Fruit fly (Drosophila melanogaster) whole organism, embryonic: ENCODE measurements around the gene CG45490.

ENCODE experiments used
- Atf-2 ChIP-seq: fragments of 200-800 bp; sonication (Bioruptor generic); optimal IDR thresholded peaks from 2 replicates; lab custom pipeline; 2016; ENCODE audit warnings: missing biosample characterization, missing genetic modification characterization
- BtbVII ChIP-seq: fragments of 200-800 bp; sonication (Bioruptor generic); optimal IDR thresholded peaks from 3 replicates; lab custom pipeline; 2017; ENCODE audit warnings: missing biosample characterization, mild to moderate bottlenecking, missing genetic modification characterization
- CG1024 ChIP-seq: fragments of 200-800 bp; sonication (Bioruptor generic); IDR thresholded peaks from 2 replicates; pipeline ENCODE4 v1.3.6; 2022; ENCODE audit warnings: missing biosample characterization, missing genetic modification characterization
- CG12219 ChIP-seq: fragments of 200-800 bp; sonication (Bioruptor generic); optimal IDR thresholded peaks from 3 replicates; lab custom pipeline; 2018; ENCODE audit warnings: missing biosample characterization, mild to moderate bottlenecking, missing genetic modification characterization
- CG14014 ChIP-seq: fragments of 200-800 bp; sonication (Bioruptor generic); IDR thresholded peaks from 2 replicates; pipeline ENCODE4 v1.3.6; 2022; ENCODE audit warnings: missing biosample characterization, missing genetic modification characterization
- CG14965 ChIP-seq: fragments of 200-800 bp; sonication (Bioruptor generic); optimal IDR thresholded peaks from 2 replicates; lab custom pipeline; 2016; ENCODE audit warnings: missing biosample characterization, missing genetic modification characterization, borderline replicate concordance
- CG15479 ChIP-seq: fragments of 200-800 bp; sonication (Bioruptor generic); optimal IDR thresholded peaks from 3 replicates; lab custom pipeline; 2019; ENCODE audit warnings: missing biosample characterization, mild to moderate bottlenecking, missing genetic modification characterization, moderate library complexity
- CG17359 ChIP-seq: fragments of 200-800 bp; sonication (Bioruptor generic); optimal IDR thresholded peaks from 3 replicates; lab custom pipeline; 2018; ENCODE audit warnings: missing biosample characterization, mild to moderate bottlenecking, missing genetic modification characterization, moderate library complexity
- CG17829 ChIP-seq: fragments of 200-800 bp; optimal IDR thresholded peaks from 2 replicates; lab custom pipeline; 2019; ENCODE audit warnings: missing biosample characterization, mild to moderate bottlenecking, missing genetic modification characterization, moderate library complexity
- CG18764 ChIP-seq: fragments of 200-800 bp; sonication (Bioruptor generic); optimal IDR thresholded peaks from 3 replicates; lab custom pipeline; 2016; ENCODE audit warnings: missing biosample characterization, missing genetic modification characterization
- CG2889 ChIP-seq: fragments of 200-800 bp; sonication (Bioruptor generic); IDR thresholded peaks from 3 replicates; pipeline ENCODE4 v1.3.6; 2022; ENCODE audit warnings: missing biosample characterization, missing genetic modification characterization
- CG34224 ChIP-seq: fragments of 200-800 bp; sonication (Bioruptor generic); IDR thresholded peaks from 3 replicates; pipeline ENCODE4 v1.3.6; 2022; ENCODE audit warnings: missing biosample characterization, missing genetic modification characterization; ENCODE audit not compliant: partially characterized antibody
- CG42726 ChIP-seq: fragments of 200-800 bp; sonication (Bioruptor generic); IDR thresholded peaks from 2 replicates; pipeline ENCODE4 v1.3.6; 2022; ENCODE audit warnings: missing biosample characterization, missing genetic modification characterization; ENCODE audit not compliant: partially characterized antibody
- CG5180 ChIP-seq: fragments of 200-800 bp; sonication (Bioruptor generic); optimal IDR thresholded peaks from 3 replicates; lab custom pipeline; 2017; ENCODE audit warnings: missing biosample characterization, missing genetic modification characterization, mild to moderate bottlenecking, moderate library complexity, missing genetic modification reagents
- CG6175 ChIP-seq: fragments of 200-800 bp; sonication (Bioruptor generic); IDR thresholded peaks from 3 replicates; pipeline ENCODE4 v1.3.6; 2022; ENCODE audit warnings: missing biosample characterization, missing genetic modification characterization
- CG6654 ChIP-seq: fragments of 200-800 bp; sonication (Bioruptor generic); optimal IDR thresholded peaks from 2 replicates; lab custom pipeline; 2017; ENCODE audit warnings: missing biosample characterization, mild to moderate bottlenecking, missing genetic modification characterization
- CG6813 ChIP-seq: fragments of 200-800 bp; sonication (Bioruptor generic); optimal IDR thresholded peaks from 2 replicates; lab custom pipeline; 2017; ENCODE audit warnings: missing biosample characterization, missing genetic modification characterization, mild to moderate bottlenecking, moderate library complexity, missing genetic modification reagents
- CG7372 ChIP-seq: fragments of 200-800 bp; sonication (Bioruptor generic); IDR thresholded peaks from 2 replicates; pipeline ENCODE4 v1.3.6; 2022; ENCODE audit warnings: missing biosample characterization, missing genetic modification characterization
- CG8089 ChIP-seq: fragments of 200-800 bp; sonication (Bioruptor generic); optimal IDR thresholded peaks from 3 replicates; lab custom pipeline; 2016; ENCODE audit warnings: missing biosample characterization, missing genetic modification characterization
- CG8359 ChIP-seq: fragments of 200-800 bp; sonication (Bioruptor generic); optimal IDR thresholded peaks from 2 replicates; lab custom pipeline; 2017; ENCODE audit warnings: missing biosample characterization, mild to moderate bottlenecking, missing genetic modification characterization, borderline replicate concordance
- Deaf1 ChIP-seq: fragments of 200-800 bp; optimal IDR thresholded peaks from 3 replicates; lab custom pipeline; 2019; ENCODE audit warnings: missing biosample characterization, mild to moderate bottlenecking, missing genetic modification characterization, moderate library complexity
- Dek ChIP-seq: fragments of 200-800 bp; sonication (Bioruptor generic); optimal IDR thresholded peaks from 3 replicates; lab custom pipeline; 2019; ENCODE audit warnings: missing biosample characterization, mild to moderate bottlenecking, missing genetic modification characterization, moderate library complexity
- Doc3 ChIP-seq: fragments of 200-800 bp; sonication (Bioruptor generic); IDR thresholded peaks from 3 replicates; pipeline ENCODE4 v1.3.6; 2022; ENCODE audit warnings: missing biosample characterization, missing genetic modification characterization; ENCODE audit not compliant: partially characterized antibody
- Dp ChIP-seq: fragments of 200-800 bp; sonication (Bioruptor generic); optimal IDR thresholded peaks from 2 replicates; lab custom pipeline; 2018; ENCODE audit warnings: missing biosample characterization, mild to moderate bottlenecking, missing genetic modification characterization, moderate library complexity
- Dref ChIP-seq: fragments of 200-800 bp; sonication (Bioruptor generic); IDR thresholded peaks from 2 replicates; pipeline ENCODE4 v1.3.6; 2022; ENCODE audit warnings: missing biosample characterization, missing genetic modification characterization
- GATAe ChIP-seq: fragments of 200-800 bp; sonication (Bioruptor generic); conservative IDR thresholded peaks from 2 replicates; pipeline ENCODE4 v1.3.6; 2022; ENCODE audit warnings: missing biosample characterization, missing genetic modification characterization
- HLHmδ ChIP-seq: fragments of 200-800 bp; sonication (Bioruptor generic); optimal IDR thresholded peaks from 2 replicates; lab custom pipeline; 2018; ENCODE audit warnings: missing biosample characterization, mild to moderate bottlenecking, missing genetic modification characterization, moderate library complexity
- Hmr ChIP-seq: fragments of 200-800 bp; sonication (Bioruptor generic); optimal IDR thresholded peaks from 3 replicates; lab custom pipeline; 2017; ENCODE audit warnings: mild to moderate bottlenecking, missing biosample characterization, missing genetic modification reagents, missing genetic modification characterization
- Hr78 ChIP-seq, 2 experiments: fragments of 200-800 bp in 1 of 2; fragments of >200 bp in 1 of 2; sonication (Bioruptor generic) in 1 of 2; optimal IDR thresholded peaks; 2 replicates each; lab custom pipeline; 2017 to 2019; ENCODE audit warnings: missing biosample characterization in 2 of 2, missing genetic modification characterization in 2 of 2, mild to moderate bottlenecking in 1 of 2, moderate library complexity in 1 of 2
- Mes4 ChIP-seq: fragments of 200-800 bp; sonication (Bioruptor generic); optimal IDR thresholded peaks from 2 replicates; lab custom pipeline; 2016; ENCODE audit warnings: missing biosample characterization, missing genetic modification characterization
- PHDP ChIP-seq: fragments of 200-800 bp; sonication (Bioruptor generic); optimal IDR thresholded peaks from 3 replicates; lab custom pipeline; 2018; ENCODE audit warnings: missing biosample characterization, mild to moderate bottlenecking, missing genetic modification characterization, moderate library complexity
- Ravus ChIP-seq: fragments of 200-800 bp; sonication (Bioruptor generic); IDR thresholded peaks from 2 replicates; pipeline ENCODE4 v1.3.6; 2022; ENCODE audit warnings: missing biosample characterization, missing genetic modification characterization
- Rfx ChIP-seq: fragments of 200-800 bp; sonication (Bioruptor generic); IDR thresholded peaks from 2 replicates; pipeline ENCODE4 v1.3.6; 2022; ENCODE audit warnings: missing biosample characterization, missing genetic modification characterization
- ap ChIP-seq: fragments of 200-800 bp; sonication (Bioruptor generic); IDR thresholded peaks from 2 replicates; pipeline ENCODE4 v1.3.6; 2022; ENCODE audit warnings: missing biosample characterization, missing genetic modification characterization
- az2 ChIP-seq: fragments of 200-800 bp; sonication (Bioruptor generic); optimal IDR thresholded peaks from 3 replicates; lab custom pipeline; 2016; ENCODE audit warnings: missing biosample characterization, missing genetic modification characterization
- br ChIP-seq: fragments of >200 bp; optimal IDR thresholded peaks from 2 replicates; lab custom pipeline; 2017
- btn ChIP-seq: fragments of 200-800 bp; sonication (Bioruptor generic); optimal IDR thresholded peaks from 2 replicates; lab custom pipeline; 2016; ENCODE audit warnings: missing biosample characterization, missing genetic modification characterization
- chinmo ChIP-seq: fragments of 200-800 bp; sonication (Bioruptor generic); IDR thresholded peaks from 4 replicates; pipeline ENCODE4 v1.3.6; 2022; ENCODE audit warnings: missing biosample characterization, missing genetic modification characterization; ENCODE audit not compliant: partially characterized antibody
- gcm ChIP-seq: fragments of 200-800 bp; sonication (Bioruptor generic); optimal IDR thresholded peaks from 2 replicates; lab custom pipeline; 2019; ENCODE audit warnings: missing biosample characterization, mild to moderate bottlenecking, missing genetic modification characterization, moderate library complexity
- hkb ChIP-seq, 2 experiments: fragments of 200-800 bp in 1 of 2; fragments of >200 bp in 1 of 2; sonication (Bioruptor generic) in 1 of 2; IDR thresholded peaks in 1 of 2; optimal IDR thresholded peaks in 1 of 2; 2 replicates each; pipeline versions ENCODE4 v1.3.6 to Lab custom; 2017 to 2022; ENCODE audit warnings: missing biosample characterization in 1 of 2, missing genetic modification characterization in 1 of 2
- hth ChIP-seq: fragments of >200 bp; optimal IDR thresholded peaks from 2 replicates; lab custom pipeline; 2017; ENCODE audit warnings: inconsistent platforms
- nau ChIP-seq: fragments of 200-800 bp; sonication (Bioruptor generic); optimal IDR thresholded peaks from 3 replicates; lab custom pipeline; 2017; ENCODE audit warnings: missing biosample characterization, mild to moderate bottlenecking, missing genetic modification characterization, missing genetic modification reagents
- phol ChIP-seq: fragments of 200-800 bp; sonication (Bioruptor generic); optimal IDR thresholded peaks from 3 replicates; lab custom pipeline; 2018; ENCODE audit warnings: missing biosample characterization, mild to moderate bottlenecking, missing genetic modification characterization, moderate library complexity
- salm ChIP-seq: fragments of 200-800 bp; sonication (Bioruptor generic); optimal IDR thresholded peaks from 2 replicates; lab custom pipeline; 2018; ENCODE audit warnings: missing biosample characterization, mild to moderate bottlenecking, missing genetic modification characterization
- scrt ChIP-seq: fragments of 200-800 bp; sonication (Bioruptor generic); optimal IDR thresholded peaks from 2 replicates; lab custom pipeline; 2018; ENCODE audit warnings: missing biosample characterization, mild to moderate bottlenecking, missing genetic modification characterization, moderate library complexity
- so ChIP-seq: fragments of 200-800 bp; sonication (Bioruptor generic); IDR thresholded peaks from 3 replicates; pipeline ENCODE4 v1.3.6; 2022; ENCODE audit warnings: missing biosample characterization, missing genetic modification characterization
- trem ChIP-seq: fragments of 200-800 bp; optimal IDR thresholded peaks from 3 replicates; lab custom pipeline; 2019; ENCODE audit warnings: missing biosample characterization, mild to moderate bottlenecking, missing genetic modification characterization, moderate library complexity
- tx ChIP-seq: fragments of 200-800 bp; sonication (Bioruptor generic); optimal IDR thresholded peaks from 2 replicates; lab custom pipeline; 2016; ENCODE audit warnings: missing biosample characterization, missing genetic modification characterization
- vfl ChIP-seq: fragments of 200-800 bp; sonication (Bioruptor generic); optimal IDR thresholded peaks from 2 replicates; lab custom pipeline; 2016; ENCODE audit warnings: missing biosample characterization, missing genetic modification characterization
- zen ChIP-seq: fragments of 200-800 bp; sonication (Bioruptor generic); optimal IDR thresholded peaks from 3 replicates; lab custom pipeline; 2018; ENCODE audit warnings: missing biosample characterization, mild to moderate bottlenecking, missing genetic modification characterization, moderate library complexity

CG45490 gene

DNA sequence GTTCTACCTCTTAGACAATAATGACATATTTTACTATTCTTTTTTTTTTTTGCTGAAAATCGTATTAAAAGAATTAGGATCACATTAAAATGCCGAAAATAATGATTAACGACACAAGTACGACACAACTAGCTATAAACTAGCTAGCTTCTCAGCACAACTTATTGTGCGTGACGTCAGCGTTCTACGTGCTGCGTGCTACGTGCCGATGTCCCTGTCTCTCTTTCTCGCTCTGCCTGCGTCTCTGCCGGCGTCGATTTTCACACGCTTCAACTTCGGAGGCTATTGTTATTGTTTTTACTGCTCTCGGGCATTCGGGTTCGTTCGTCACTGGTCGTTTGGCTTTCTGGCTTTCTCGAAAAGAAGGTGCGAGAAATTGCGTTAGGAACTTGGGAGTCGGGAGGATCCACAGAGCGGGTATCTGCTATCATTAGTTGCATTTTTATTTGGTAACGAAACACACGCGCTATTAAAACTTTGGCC is 36.1 kb downstream of the CG45490 start:
- TF ChIP-seq GATAe (no peak), CG14965 (GFP tag; lab: Kevin White, UChicago) (no peak), HLHmδ (GFP tag; lab: Kevin White, UChicago) (no peak), az2 (GFP tag; lab: Kevin White, UChicago) (no peak), scrt (GFP tag; lab: Kevin White, UChicago) (no peak), nau (GFP tag; lab: Kevin White, UChicago) (no peak), CG6175 (GFP tag; lab: Robert Waterston, UW) (no peak), PHDP (tag; lab: Kevin White, UChicago) (no peak), CG17359 (tag; lab: Kevin White, UChicago) (no peak), CG1024 (GFP tag; lab: Robert Waterston, UW) (no peak), Dp (GFP tag; lab: Kevin White, UChicago) (no peak), vfl (GFP tag; lab: Kevin White, UChicago) (no peak), Atf-2 (GFP tag; lab: Kevin White, UChicago) (no peak), CG12219 (GFP tag; lab: Kevin White, UChicago) (no peak), CG8089 (GFP tag; lab: Kevin White, UChicago) (no peak), CG42726 (no peak), Hr78 (GFP tag; optimal IDR thresholded peaks at IDR 0.05; lab: Kevin White, UChicago) (no peak), CG15479 (GFP tag; lab: Kevin White, UChicago) (no peak), salm (tag; lab: Kevin White, UChicago) (no peak), CG6813 (GFP tag; lab: Kevin White, UChicago) (no peak), Mes4 (no peak), CG7372 (GFP tag; lab: Robert Waterston, UW) (no peak), Ravus (GFP tag; lab: Robert Waterston, UW) (no peak), CG34224 (GFP tag; lab: Robert Waterston, UW) (no peak), tx (GFP tag; lab: Kevin White, UChicago) (no peak), CG17829 (tag; lab: Kevin White, UChicago) (no peak), zen (tag; lab: Kevin White, UChicago) (no peak), CG8359 (GFP tag; lab: Kevin White, UChicago) (no peak), Deaf1 (peak; percentile 94), Dek (tag; lab: Kevin White, UChicago) (no peak), ap (GFP tag; lab: Robert Waterston, UW) (no peak), chinmo (GFP tag; lab: Robert Waterston, UW) (0 out of 4 replicates have a peak, but pooled peaks have one; percentile 8), CG6654 (GFP tag; lab: Kevin White, UChicago) (no peak), btn (GFP tag; lab: Kevin White, UChicago) (no peak), BtbVII (GFP tag; lab: Kevin White, UChicago) (no peak), hth (no peak), CG14014 (GFP tag; lab: Robert Waterston, UW) (no peak), Hmr (GFP tag; lab: Kevin White, UChicago) (no peak), hkb (optimal IDR thresholded peaks at IDR 0.05; lab: Kevin White, UChicago) (no peak), hkb (GFP tag; IDR thresholded peaks at IDR 0.05; lab: Robert Waterston, UW) (no peak), CG5180 (GFP tag; lab: Kevin White, UChicago) (no peak), Dref (GFP tag; lab: Robert Waterston, UW) (no peak), Doc3 (GFP tag; lab: Robert Waterston, UW) (no peak), br (lab: Kevin White, UChicago) (no peak), trem (no peak), Rfx (GFP tag; lab: Robert Waterston, UW) (no peak), CG2889 (GFP tag; lab: Robert Waterston, UW) (no peak), so (GFP tag; lab: Robert Waterston, UW) (no peak), phol (no peak), CG18764 (GFP tag; lab: Kevin White, UChicago) (no peak), gcm (GFP tag; lab: Kevin White, UChicago) (no peak)
